Worm (Caenorhabditis elegans) whole organism, L3 larva: ENCODE measurements around the gene srh-111.
"Not testable (repeated sequence)": the region's sequence is repeated elsewhere in the genome, so short reads cannot be mapped to it uniquely, and the experiment has no call there.

ENCODE experiments used
- R02D3.7 ChIP-seq: fragments of 150-350 bp; optimal IDR thresholded peaks from 2 replicates; lab custom pipeline; 2014; ENCODE audit warnings: missing biosample characterization, missing genetic modification characterization
- ZK546.5 ChIP-seq: sonication (generic microtip); optimal IDR thresholded peaks from 2 replicates; lab custom pipeline; 2017; ENCODE audit warnings: missing biosample characterization, missing genetic modification characterization
- aly-2 ChIP-seq: fragments of 150-350 bp; optimal IDR thresholded peaks from 2 replicates; lab custom pipeline; 2014; ENCODE audit warnings: missing biosample characterization, missing genetic modification characterization
- ama-1 ChIP-seq: fragments of 150-350 bp; optimal IDR thresholded peaks from 2 replicates; lab custom pipeline; 2018
- ceh-28 ChIP-seq: fragments of 150-350 bp; optimal IDR thresholded peaks from 2 replicates; lab custom pipeline; 2014; ENCODE audit warnings: missing biosample characterization, missing genetic modification reagents, missing genetic modification characterization
- ceh-9 ChIP-seq: sonication (generic microtip); optimal IDR thresholded peaks from 2 replicates; lab custom pipeline; 2018; ENCODE audit warnings: missing biosample characterization, missing genetic modification characterization
- daf-12 ChIP-seq: fragments of 150-350 bp; optimal IDR thresholded peaks from 2 replicates; lab custom pipeline; 2014; ENCODE audit warnings: missing biosample characterization, missing genetic modification reagents, missing genetic modification characterization
- egl-27 ChIP-seq: sonication (generic microtip); optimal IDR thresholded peaks from 4 replicates; lab custom pipeline; 2017; ENCODE audit warnings: missing biosample characterization, missing genetic modification reagents, missing genetic modification characterization
- egl-5 ChIP-seq: fragments of 150-350 bp; optimal IDR thresholded peaks from 2 replicates; lab custom pipeline; 2017; ENCODE audit warnings: missing biosample characterization, missing genetic modification reagents, missing genetic modification characterization, inconsistent platforms
- elt-1 ChIP-seq: fragments of 150-350 bp; optimal IDR thresholded peaks from 2 replicates; lab custom pipeline; 2014; ENCODE audit warnings: missing biosample characterization, missing genetic modification characterization
- elt-3 ChIP-seq, 3 experiments: fragments of 150-350 bp in 1 of 3; sonication (generic microtip) in 2 of 3; optimal IDR thresholded peaks; 2 replicates in 2 of 3; 4 replicates in 1 of 3; lab custom pipeline; 2014 to 2017; ENCODE audit warnings: missing biosample characterization in 3 of 3, missing genetic modification characterization in 3 of 3
- eor-1 ChIP-seq, 2 experiments: fragments of 150-350 bp; optimal IDR thresholded peaks; 2 replicates each; lab custom pipeline; 2014 to 2018; ENCODE audit warnings: missing biosample characterization in 2 of 2, missing genetic modification characterization in 2 of 2
- fos-1 ChIP-seq: fragments of 150-350 bp; optimal IDR thresholded peaks from 2 replicates; lab custom pipeline; 2014; ENCODE audit warnings: missing biosample characterization, missing genetic modification characterization
- hmg-11 ChIP-seq: sonication (generic microtip); optimal IDR thresholded peaks from 2 replicates; lab custom pipeline; 2016; ENCODE audit warnings: missing genetic modification characterization, missing compliant biosample characterization
- jun-1 ChIP-seq: fragments of 150-350 bp; optimal IDR thresholded peaks from 2 replicates; lab custom pipeline; 2014; ENCODE audit warnings: missing biosample characterization, missing genetic modification reagents, missing genetic modification characterization
- lin-39 ChIP-seq: fragments of 150-350 bp; optimal IDR thresholded peaks from 2 replicates; lab custom pipeline; 2018; ENCODE audit warnings: missing biosample characterization, missing genetic modification reagents, missing genetic modification characterization
- lsy-12 ChIP-seq: sonication (generic microtip); optimal IDR thresholded peaks from 2 replicates; lab custom pipeline; 2016; ENCODE audit warnings: mild to moderate bottlenecking, missing genetic modification characterization, missing compliant biosample characterization
- mdl-1 ChIP-seq: fragments of 150-350 bp; optimal IDR thresholded peaks from 2 replicates; lab custom pipeline; 2014; ENCODE audit warnings: missing biosample characterization, missing genetic modification characterization
- mml-1 ChIP-seq: fragments of 150-350 bp; sonication (generic microtip); optimal IDR thresholded peaks from 3 replicates; lab custom pipeline; 2014; ENCODE audit warnings: missing biosample characterization, missing genetic modification characterization
- nfya-1 ChIP-seq: sonication (generic microtip); optimal IDR thresholded peaks from 2 replicates; lab custom pipeline; 2017; ENCODE audit warnings: missing genetic modification characterization, mild to moderate bottlenecking, missing compliant biosample characterization, antibody characterized with exemption, moderate library complexity; ENCODE audit not compliant: insufficient read depth
- nhr-11 ChIP-seq: fragments of 150-350 bp; optimal IDR thresholded peaks from 2 replicates; lab custom pipeline; 2014; ENCODE audit warnings: missing biosample characterization, missing genetic modification characterization
- nhr-12 ChIP-seq: fragments of 150-350 bp; optimal IDR thresholded peaks from 2 replicates; lab custom pipeline; 2014; ENCODE audit warnings: missing biosample characterization, missing genetic modification characterization
- nhr-237 ChIP-seq: fragments of 150-350 bp; optimal IDR thresholded peaks from 2 replicates; lab custom pipeline; 2014; ENCODE audit warnings: missing biosample characterization, missing genetic modification characterization
- nhr-25 ChIP-seq: sonication (generic microtip); optimal IDR thresholded peaks from 2 replicates; lab custom pipeline; 2017; ENCODE audit warnings: missing biosample characterization, missing genetic modification characterization
- nhr-43 ChIP-seq: sonication (generic microtip); optimal IDR thresholded peaks from 2 replicates; lab custom pipeline; 2016; ENCODE audit warnings: mild to moderate bottlenecking, missing genetic modification characterization, missing compliant biosample characterization; ENCODE audit not compliant: poor library complexity, severe bottlenecking
- nhr-67 ChIP-seq: fragments of 150-350 bp; optimal IDR thresholded peaks from 2 replicates; lab custom pipeline; 2014; ENCODE audit warnings: missing biosample characterization, missing genetic modification characterization
- nhr-76 ChIP-seq: fragments of 150-350 bp; sonication (generic microtip); optimal IDR thresholded peaks from 5 replicates; lab custom pipeline; 2014; ENCODE audit warnings: missing biosample characterization, missing genetic modification characterization
- nhr-77 ChIP-seq: fragments of 150-350 bp; optimal IDR thresholded peaks from 2 replicates; lab custom pipeline; 2014; ENCODE audit warnings: missing biosample characterization, missing genetic modification characterization
- pha-4 ChIP-seq: fragments of 150-350 bp; optimal IDR thresholded peaks from 2 replicates; lab custom pipeline; 2014; ENCODE audit warnings: missing biosample characterization, missing genetic modification reagents, missing genetic modification characterization
- pqm-1 ChIP-seq: fragments of 150-350 bp; optimal IDR thresholded peaks from 2 replicates; lab custom pipeline; 2017; ENCODE audit warnings: missing biosample characterization, missing genetic modification characterization, inconsistent platforms
- skn-1 ChIP-seq: fragments of 150-350 bp; optimal IDR thresholded peaks from 2 replicates; lab custom pipeline; 2014; ENCODE audit warnings: missing biosample characterization, missing genetic modification characterization
- tbx-2 ChIP-seq: sonication (generic microtip); optimal IDR thresholded peaks from 2 replicates; lab custom pipeline; 2016; ENCODE audit warnings: mild to moderate bottlenecking, missing genetic modification characterization, missing compliant biosample characterization
- unc-62 ChIP-seq: fragments of 150-350 bp; sonication (generic microtip); optimal IDR thresholded peaks from 4 replicates; lab custom pipeline; 2014; ENCODE audit warnings: missing biosample characterization, missing genetic modification reagents, missing genetic modification characterization
- zag-1 ChIP-seq: fragments of 150-350 bp; optimal IDR thresholded peaks from 2 replicates; lab custom pipeline; 2014; ENCODE audit warnings: missing biosample characterization, missing genetic modification characterization
- ztf-4 ChIP-seq: fragments of 150-350 bp; optimal IDR thresholded peaks from 2 replicates; lab custom pipeline; 2014; ENCODE audit warnings: missing biosample characterization, missing genetic modification characterization

Gene srh-111

DNA sequence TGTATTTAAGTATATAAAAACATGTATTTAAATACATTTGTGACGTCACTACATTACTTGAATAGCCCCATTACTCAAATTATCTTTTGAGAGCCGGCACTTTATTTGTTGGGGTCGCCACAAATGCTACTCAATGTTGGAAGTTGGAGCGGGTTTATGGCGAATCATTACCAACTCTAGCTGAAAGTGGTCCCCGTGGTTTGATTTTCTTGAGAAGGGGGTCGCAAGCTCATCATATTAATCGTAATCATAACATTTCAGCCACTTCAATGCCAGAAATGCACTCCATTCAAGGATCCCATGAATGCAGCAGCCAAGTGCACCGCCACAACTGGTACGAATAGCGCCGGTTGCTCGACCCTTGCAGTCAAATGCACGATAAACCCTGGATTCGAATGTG, 20.7 kb downstream of the srh-111 start, which contains the start of gene F20E11.7:
Gene F20E11.7, plus strand, starts transcription at position 301 of the 400 bp plus-strand sequence.
- not testable (repeated sequence) for TF ChIP-seq zag-1, fos-1, nhr-67 (tag; lab: Kevin White, UChicago)

DNA sequence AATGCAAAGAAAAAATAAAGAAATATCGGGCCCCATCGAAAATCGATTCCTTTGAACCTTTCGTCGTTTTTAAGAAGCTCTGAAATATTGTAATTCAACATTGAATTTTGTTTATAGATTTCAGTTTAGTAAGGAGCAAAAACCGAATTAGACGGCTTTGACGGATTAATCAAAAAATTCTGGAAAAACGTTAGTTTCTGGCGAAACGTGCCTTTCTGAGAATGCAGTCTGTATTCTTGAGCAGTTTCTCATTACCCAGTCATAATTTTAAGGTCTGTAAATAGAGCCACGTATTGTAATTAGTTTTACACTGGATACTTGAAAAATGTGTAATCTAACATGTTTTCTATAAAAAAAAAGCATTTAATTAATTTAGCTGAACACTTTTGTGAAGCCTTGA, 24.9 kb downstream of the srh-111 start, which contains the start of gene srz-48:
Gene srz-48, minus strand, starts transcription at position 101 of the 400 bp plus-strand sequence.
- TF ChIP-seq daf-12 (tag; lab: Kevin White, UChicago), result no peak
- no peak for TF ChIP-seq zag-1 (tag; lab: Kevin White, UChicago)
- TF ChIP-seq nhr-25 (tag; lab: Kevin White, UChicago), result no peak
- TF ChIP-seq ztf-4 (tag; lab: Kevin White, UChicago), result no peak
- no peak for TF ChIP-seq pqm-1 (tag; lab: Kevin White, UChicago)
- no peak for TF ChIP-seq pha-4 (tag; lab: Kevin White, UChicago)
- TF ChIP-seq mml-1 (tag; lab: Kevin White, UChicago), result no peak
- no peak for TF ChIP-seq skn-1 (tag; lab: Kevin White, UChicago)
- no peak for TF ChIP-seq jun-1 (tag; lab: Kevin White, UChicago)

DNA sequence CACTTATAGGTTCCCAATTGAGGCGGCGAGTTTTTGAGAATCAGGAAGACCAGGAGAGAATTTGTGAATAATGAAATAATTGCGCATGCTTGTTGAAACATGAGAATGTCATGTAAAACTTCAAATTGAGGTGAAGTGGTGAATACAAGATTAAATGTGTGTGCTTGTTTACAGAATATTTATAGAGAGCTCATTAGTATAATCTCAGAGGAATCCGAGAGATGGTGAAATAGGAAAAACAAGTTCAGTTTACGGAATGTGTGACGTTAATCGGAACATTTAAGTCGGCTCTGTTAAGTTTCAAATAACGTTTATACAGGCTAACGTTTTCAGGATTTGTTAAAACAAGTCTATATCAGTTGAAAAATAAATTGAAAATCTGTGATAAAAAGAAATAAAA, 26.9 kb downstream of the srh-111 start, which contains the start of gene str-200:
Gene str-200, minus strand, starts transcription at position 101 of the 400 bp plus-strand sequence.
- TF ChIP-seq fos-1 (tag; lab: Kevin White, UChicago), result no peak
- no peak for TF ChIP-seq eor-1 (tag; optimal IDR thresholded peaks at IDR 0.05; lab: Kevin White, UChicago)
- TF ChIP-seq ZK546.5 (tag; lab: Kevin White, UChicago), result no peak
- TF ChIP-seq egl-5 (tag; lab: Kevin White, UChicago), result no peak
- no peak for TF ChIP-seq R02D3.7 (tag; lab: Kevin White, UChicago)
- TF ChIP-seq tbx-2 (tag; lab: Kevin White, UChicago), result no peak
- no peak for TF ChIP-seq nhr-11
- TF ChIP-seq pha-4 (tag; lab: Kevin White, UChicago), result no peak
- TF ChIP-seq nhr-43, result no peak
- TF ChIP-seq lsy-12 (tag; lab: Kevin White, UChicago), result no peak
- no peak for TF ChIP-seq mdl-1 (tag; lab: Kevin White, UChicago)
- no peak for TF ChIP-seq aly-2 (tag; lab: Kevin White, UChicago)
- TF ChIP-seq nhr-67 (tag; lab: Kevin White, UChicago), result no peak
- no peak for TF ChIP-seq nhr-77
- TF ChIP-seq elt-3 (tag; optimal IDR thresholded peaks at IDR 0.05; lab: Kevin White, UChicago), result no peak
- no peak for TF ChIP-seq elt-1
- no peak for TF ChIP-seq mml-1 (tag; lab: Kevin White, UChicago)
- TF ChIP-seq lin-39 (tag; lab: Kevin White, UChicago), result no peak
- TF ChIP-seq hmg-11, result no peak

DNA sequence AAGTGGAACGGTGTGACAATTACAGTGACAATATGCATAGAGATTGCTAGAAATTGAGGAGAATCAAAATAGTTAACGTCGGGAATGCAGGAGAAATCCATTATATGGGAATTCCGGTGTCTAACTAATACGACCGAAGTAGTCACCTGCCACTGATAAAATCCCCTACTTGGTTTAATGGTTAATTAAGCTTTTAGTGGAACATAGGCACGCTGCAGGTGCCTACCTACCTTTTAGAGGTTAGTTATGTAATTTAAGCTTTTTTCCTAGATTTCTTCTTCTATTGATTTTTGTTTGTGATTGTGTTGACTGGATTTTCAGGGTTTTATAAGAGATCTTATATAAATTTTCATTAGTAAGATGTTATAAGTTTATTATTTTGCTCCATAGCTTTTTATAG, 28.8 kb downstream of the srh-111 start, which contains the start of gene srh-203:
Gene srh-203, minus strand, starts transcription at position 101 of the 400 bp plus-strand sequence.
- not testable (repeated sequence) for TF ChIP-seq nfya-1, ceh-28, tbx-2 (tag; lab: Kevin White, UChicago)

DNA sequence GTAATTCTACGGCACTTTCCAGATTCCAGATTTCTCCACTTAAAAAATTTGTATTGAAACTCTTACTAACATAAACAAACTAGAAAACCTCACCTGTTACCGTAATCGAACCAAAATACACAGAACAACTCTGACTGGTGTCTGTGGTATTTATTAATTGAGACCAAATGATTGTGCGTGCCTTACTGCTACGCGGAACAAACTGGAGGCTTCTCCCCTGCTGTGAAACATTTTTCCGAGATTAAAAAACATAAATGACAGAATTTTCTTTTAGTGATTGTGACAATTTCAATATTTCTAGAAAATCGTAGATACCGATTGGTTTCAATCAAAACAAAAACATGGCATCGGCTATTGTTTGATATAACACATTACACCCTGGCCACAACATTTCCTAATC, 35.1 kb downstream of the srh-111 start:
- TF ChIP-seq ama-1 (lab: Kevin White, UChicago), result no peak
- TF ChIP-seq ZK546.5 (tag; lab: Kevin White, UChicago), result no peak
- no peak for TF ChIP-seq nhr-12 (tag; lab: Kevin White, UChicago)
- TF ChIP-seq aly-2 (tag; lab: Kevin White, UChicago), result no peak
- no peak for TF ChIP-seq egl-5 (tag; lab: Kevin White, UChicago)
- no peak for TF ChIP-seq nhr-237
- TF ChIP-seq nhr-11, result no peak
- TF ChIP-seq eor-1 (tag; optimal IDR thresholded peaks at IDR 0.05; lab: Kevin White, UChicago), result no peak
- TF ChIP-seq nhr-76 (tag; lab: Kevin White, UChicago), result no peak
- no peak for TF ChIP-seq ceh-28 (tag; lab: Kevin White, UChicago)
- TF ChIP-seq mml-1 (tag; lab: Kevin White, UChicago), result no peak
- no peak for TF ChIP-seq egl-27
- TF ChIP-seq nhr-77, result no peak
- TF ChIP-seq daf-12 (tag; lab: Kevin White, UChicago), result no peak
- TF ChIP-seq ceh-9 (tag; lab: Kevin White, UChicago), result no peak
- no peak for TF ChIP-seq unc-62 (GFP tag; lab: Kevin White, UChicago)
- no peak for TF ChIP-seq elt-3 (tag; optimal IDR thresholded peaks at IDR 0.05; lab: Kevin White, UChicago)
